Worm (Caenorhabditis elegans) whole organism, L1 larva: ENCODE data around the gene ptr-8.

Source experiments
- C34B4.2 ChIP-seq: sonication (generic microtip); optimal IDR thresholded peaks from 2 replicates; lab custom pipeline; 2017; ENCODE audit warnings: mild to moderate bottlenecking, missing genetic modification characterization, missing compliant biosample characterization
- F16B12.6 ChIP-seq: fragments of 150-350 bp; optimal IDR thresholded peaks from 2 replicates; lab custom pipeline; 2014; ENCODE audit warnings: missing biosample characterization, missing genetic modification characterization
- Y116A8C.19 ChIP-seq: sonication (generic microtip); optimal IDR thresholded peaks from 2 replicates; lab custom pipeline; 2016; ENCODE audit warnings: missing compliant biosample characterization, missing genetic modification characterization, borderline replicate concordance
- aha-1 ChIP-seq: fragments of 150-350 bp; optimal IDR thresholded peaks from 2 replicates; lab custom pipeline; 2014; ENCODE audit warnings: missing biosample characterization, missing genetic modification characterization
- aly-2 ChIP-seq: fragments of 150-350 bp; optimal IDR thresholded peaks from 2 replicates; lab custom pipeline; 2014; ENCODE audit warnings: missing biosample characterization, missing genetic modification characterization
- ama-1 ChIP-seq: fragments of 150-350 bp; optimal IDR thresholded peaks from 2 replicates; lab custom pipeline; 2014
- ceh-8 ChIP-seq: fragments of 200-800 bp; sonication (Bioruptor generic); optimal IDR thresholded peaks from 2 replicates; lab custom pipeline; 2018; ENCODE audit warnings: mild to moderate bottlenecking, missing genetic modification characterization, moderate library complexity, missing compliant biosample characterization
- ceh-82 ChIP-seq, 3 experiments: fragments of 150-350 bp in 1 of 3; sonication (generic microtip) in 2 of 3; optimal IDR thresholded peaks; 2 replicates each; lab custom pipeline; 2014 to 2017; ENCODE audit warnings: missing biosample characterization in 3 of 3, missing genetic modification characterization in 3 of 3
- ceh-90 ChIP-seq: sonication (generic microtip); optimal IDR thresholded peaks from 2 replicates; lab custom pipeline; 2016; ENCODE audit warnings: missing genetic modification characterization, missing compliant biosample characterization
- ces-1 ChIP-seq: fragments of 150-350 bp; optimal IDR thresholded peaks from 2 replicates; lab custom pipeline; 2014; ENCODE audit warnings: missing biosample characterization, missing genetic modification reagents, missing genetic modification characterization
- dpl-1 ChIP-seq, 3 experiments: fragments of 150-350 bp in 2 of 3; sonication (generic microtip) in 1 of 3; optimal IDR thresholded peaks; 2 replicates each; lab custom pipeline; 2014 to 2017; ENCODE audit warnings: missing biosample characterization in 3 of 3, missing genetic modification characterization in 3 of 3, missing genetic modification reagents in 3 of 3
- dsc-1 ChIP-seq: sonication (generic microtip); optimal IDR thresholded peaks from 2 replicates; lab custom pipeline; 2016; ENCODE audit warnings: mild to moderate bottlenecking, missing genetic modification characterization, missing compliant biosample characterization
- efl-1 ChIP-seq, 4 experiments: fragments of 150-350 bp; optimal IDR thresholded peaks in 3 of 4; peaks in 1 of 4; 1 replicate in 1 of 4; 2 replicates in 3 of 4; lab custom pipeline; 2014; ENCODE audit warnings: missing biosample characterization in 2 of 4, missing genetic modification characterization in 2 of 4, missing genetic modification reagents in 2 of 4
- egl-13 ChIP-seq: sonication (generic microtip); optimal IDR thresholded peaks from 2 replicates; lab custom pipeline; 2016; ENCODE audit warnings: missing genotype, missing genetic modification reagents, missing genetic modification characterization, missing compliant biosample characterization
- egl-27 ChIP-seq, 2 experiments: fragments of 150-350 bp in 1 of 2; sonication (generic microtip); optimal IDR thresholded peaks; 3 replicates each; lab custom pipeline; 2017 to 2018; ENCODE audit warnings: missing biosample characterization in 2 of 2, missing genetic modification characterization in 2 of 2, missing genetic modification reagents in 2 of 2
- elt-2 ChIP-seq: sonication (generic microtip); optimal IDR thresholded peaks from 2 replicates; lab custom pipeline; 2016; ENCODE audit warnings: missing genetic modification characterization, mild to moderate bottlenecking, inconsistent platforms, missing compliant biosample characterization, missing genetic modification reagents
- ets-5 ChIP-seq: fragments of 200-800 bp; sonication (Bioruptor generic); IDR thresholded peaks from 2 replicates; pipeline ENCODE4 v1.3.6; 2022; ENCODE audit warnings: missing genetic modification characterization, missing compliant biosample characterization
- fkh-10 ChIP-seq: sonication (generic microtip); optimal IDR thresholded peaks from 2 replicates; lab custom pipeline; 2017; ENCODE audit warnings: missing biosample characterization, missing genetic modification reagents, missing genetic modification characterization
- fkh-4 ChIP-seq: sonication (generic microtip); optimal IDR thresholded peaks from 2 replicates; lab custom pipeline; 2016; ENCODE audit warnings: missing compliant biosample characterization, missing genetic modification characterization, borderline replicate concordance
- fkh-8 ChIP-seq: sonication (generic microtip); optimal IDR thresholded peaks from 2 replicates; lab custom pipeline; 2016; ENCODE audit warnings: mild to moderate bottlenecking, missing genetic modification characterization, missing compliant biosample characterization
- grh-1 ChIP-seq: fragments of 200-800 bp; sonication (Bioruptor generic); IDR thresholded peaks from 2 replicates; pipeline ENCODE4 v1.3.6; 2022; ENCODE audit warnings: missing genetic modification reagents, missing genetic modification characterization, missing compliant biosample characterization
- hlh-4 ChIP-seq: sonication (generic microtip); optimal IDR thresholded peaks from 2 replicates; lab custom pipeline; 2016; ENCODE audit warnings: mild to moderate bottlenecking, missing genetic modification characterization, missing compliant biosample characterization
- isw-1 ChIP-seq: fragments of 200-800 bp; sonication (Bioruptor generic); IDR thresholded peaks from 2 replicates; pipeline ENCODE4 v1.3.6; 2022; ENCODE audit warnings: missing genetic modification characterization, missing compliant biosample characterization
- jun-1 ChIP-seq: fragments of 150-350 bp; optimal IDR thresholded peaks from 2 replicates; lab custom pipeline; 2014; ENCODE audit warnings: missing biosample characterization, missing genetic modification reagents, missing genetic modification characterization
- lin-13 ChIP-seq: fragments of 150-350 bp; optimal IDR thresholded peaks from 2 replicates; lab custom pipeline; 2014; ENCODE audit warnings: missing biosample characterization, missing genetic modification reagents, missing genetic modification characterization
- lin-14 ChIP-seq: fragments of 200-800 bp; sonication (Bioruptor generic); optimal IDR thresholded peaks from 2 replicates; lab custom pipeline; 2018; ENCODE audit warnings: mild to moderate bottlenecking, missing genetic modification characterization, moderate library complexity, missing compliant biosample characterization
- lin-15B ChIP-seq: fragments of 150-350 bp; sonication (generic microtip); optimal IDR thresholded peaks from 3 replicates; lab custom pipeline; 2014; ENCODE audit warnings: missing biosample characterization, missing genetic modification characterization
- lin-39 ChIP-seq: fragments of 150-350 bp; optimal IDR thresholded peaks from 2 replicates; lab custom pipeline; 2014; ENCODE audit warnings: missing biosample characterization, missing genetic modification reagents, missing genetic modification characterization
- mdl-1 ChIP-seq, 2 experiments: fragments of 150-350 bp; optimal IDR thresholded peaks; 2 replicates each; lab custom pipeline; 2014 to 2017; ENCODE audit warnings: missing biosample characterization in 2 of 2, missing genetic modification characterization in 2 of 2, inconsistent platforms in 1 of 2
- mep-1 ChIP-seq: fragments of 150-350 bp; optimal IDR thresholded peaks from 2 replicates; lab custom pipeline; 2014; ENCODE audit warnings: missing biosample characterization, missing genetic modification characterization
- nhr-11 ChIP-seq: fragments of 150-350 bp; optimal IDR thresholded peaks from 2 replicates; lab custom pipeline; 2014; ENCODE audit warnings: missing biosample characterization, missing genetic modification characterization
- nhr-19 ChIP-seq: fragments of 200-800 bp; sonication (Bioruptor generic); conservative IDR thresholded peaks from 2 replicates; pipeline ENCODE4 v1.3.6; 2022; ENCODE audit warnings: missing genetic modification characterization, missing compliant biosample characterization
- nhr-20 ChIP-seq: sonication (generic microtip); optimal IDR thresholded peaks from 2 replicates; lab custom pipeline; 2016; ENCODE audit warnings: mild to moderate bottlenecking, missing genetic modification characterization, missing compliant biosample characterization
- nhr-237 ChIP-seq: fragments of 150-350 bp; optimal IDR thresholded peaks from 2 replicates; lab custom pipeline; 2014; ENCODE audit warnings: missing biosample characterization, missing genetic modification characterization
- nhr-28 ChIP-seq: fragments of 150-350 bp; optimal IDR thresholded peaks from 2 replicates; lab custom pipeline; 2014; ENCODE audit warnings: missing biosample characterization, missing genetic modification characterization
- nhr-84 ChIP-seq: sonication (generic microtip); optimal IDR thresholded peaks from 2 replicates; lab custom pipeline; 2017; ENCODE audit warnings: missing biosample characterization, missing genetic modification characterization
- nhr-90 ChIP-seq: sonication (generic microtip); optimal IDR thresholded peaks from 2 replicates; lab custom pipeline; 2016; ENCODE audit warnings: mild to moderate bottlenecking, missing genetic modification characterization, missing compliant biosample characterization; ENCODE audit not compliant: poor library complexity
- pag-3 ChIP-seq: sonication (generic microtip); optimal IDR thresholded peaks from 2 replicates; lab custom pipeline; 2017; ENCODE audit warnings: missing genetic modification characterization, mild to moderate bottlenecking, missing compliant biosample characterization, antibody characterized with exemption, borderline replicate concordance; ENCODE audit not compliant: insufficient read depth
- pax-3 ChIP-seq: fragments of 200-800 bp; sonication (Bioruptor generic); optimal IDR thresholded peaks from 2 replicates; lab custom pipeline; 2018; ENCODE audit warnings: mild to moderate bottlenecking, missing genetic modification characterization, moderate library complexity, missing compliant biosample characterization
- snu-23 ChIP-seq: sonication (generic microtip); optimal IDR thresholded peaks from 2 replicates; lab custom pipeline; 2016; ENCODE audit warnings: missing genetic modification characterization, missing compliant biosample characterization
- sptf-1 ChIP-seq: fragments of 150-350 bp; optimal IDR thresholded peaks from 2 replicates; lab custom pipeline; 2014; ENCODE audit warnings: missing biosample characterization, missing genetic modification characterization
- tbx-2 ChIP-seq: sonication (generic microtip); optimal IDR thresholded peaks from 2 replicates; lab custom pipeline; 2016; ENCODE audit warnings: missing genetic modification characterization, missing compliant biosample characterization
- tlp-1 ChIP-seq: fragments of 150-350 bp; optimal IDR thresholded peaks from 2 replicates; lab custom pipeline; 2014; ENCODE audit warnings: missing biosample characterization, missing genetic modification characterization
- unc-130 ChIP-seq: fragments of 150-350 bp; optimal IDR thresholded peaks from 2 replicates; lab custom pipeline; 2017; ENCODE audit warnings: missing biosample characterization, missing genetic modification characterization, inconsistent platforms
- unc-30 ChIP-seq: sonication (generic microtip); optimal IDR thresholded peaks from 2 replicates; lab custom pipeline; 2017; ENCODE audit warnings: missing biosample characterization, missing genetic modification characterization
- unc-62 ChIP-seq: fragments of 150-350 bp; optimal IDR thresholded peaks from 2 replicates; lab custom pipeline; 2014; ENCODE audit warnings: missing biosample characterization, missing genetic modification reagents, missing genetic modification characterization
- unc-86 ChIP-seq: sonication (generic microtip); optimal IDR thresholded peaks from 2 replicates; lab custom pipeline; 2016; ENCODE audit warnings: missing genetic modification characterization, missing compliant biosample characterization
- xbp-1 ChIP-seq: sonication (generic microtip); optimal IDR thresholded peaks from 2 replicates; lab custom pipeline; 2016; ENCODE audit warnings: missing genetic modification characterization, missing compliant biosample characterization
- zag-1 ChIP-seq: fragments of 150-350 bp; optimal IDR thresholded peaks from 2 replicates; lab custom pipeline; 2014; ENCODE audit warnings: missing biosample characterization, missing genetic modification characterization
- zip-4 ChIP-seq: fragments of 200-800 bp; sonication (Bioruptor generic); optimal IDR thresholded peaks from 2 replicates; lab custom pipeline; 2018; ENCODE audit warnings: mild to moderate bottlenecking, missing genetic modification characterization, moderate library complexity, missing compliant biosample characterization
- ztf-11 ChIP-seq, 2 experiments: sonication (generic microtip); optimal IDR thresholded peaks; 2 replicates each; lab custom pipeline; 2016 to 2017; ENCODE audit warnings: missing genetic modification characterization in 2 of 2, missing biosample characterization in 1 of 2, missing compliant biosample characterization in 1 of 2

Gene ptr-8

DNA sequence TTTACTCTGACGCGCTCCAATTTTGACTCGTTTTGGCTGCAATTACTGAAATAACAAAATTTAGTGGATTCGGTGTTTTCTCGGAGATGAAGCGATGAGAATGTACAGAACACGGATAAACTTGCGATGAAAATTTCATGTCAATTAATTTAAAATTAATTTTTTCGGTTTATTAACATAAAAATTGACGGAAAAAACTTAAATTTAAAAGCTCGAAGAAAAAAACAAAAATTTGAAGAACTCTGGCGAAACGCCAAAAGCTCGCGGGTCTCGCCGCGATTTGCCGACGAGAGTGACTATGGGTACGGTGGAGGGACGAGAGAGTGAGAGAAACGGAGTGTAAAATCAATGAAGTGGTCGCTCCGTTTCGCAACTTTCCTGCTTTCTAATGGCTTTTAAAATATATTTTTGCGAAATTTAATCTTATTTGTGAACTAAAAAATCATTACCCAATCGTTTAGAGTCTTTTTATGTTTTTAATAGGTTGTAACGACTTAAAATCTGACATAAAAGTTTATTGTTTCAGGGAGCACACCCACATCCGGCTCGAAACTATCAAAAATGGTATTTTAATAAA, 20.3 kb upstream of the ptr-8 start, which contains the start of the genes gmps-1 and cap-2 (continued):
- TF ChIP-seq nhr-237 (peak; percentile 76), aly-2 (tag; lab: Kevin White, UChicago) (peak; percentile 93), F16B12.6 (tag; lab: Kevin White, UChicago) (peak; percentile 71), sptf-1 (tag; lab: Kevin White, UChicago) (no peak), Y116A8C.19 (tag; lab: Kevin White, UChicago) (no peak), elt-2 (tag; lab: Kevin White, UChicago) (peak; percentile 87), ets-5 (GFP tag; lab: Robert Waterston, UW) (no peak), dsc-1 (tag; lab: Kevin White, UChicago) (peak; percentile 98), lin-39 (tag; lab: Kevin White, UChicago) (peak; percentile 97), pax-3 (tag; lab: Kevin White, UChicago) (peak; percentile 94), ceh-90 (peak; percentile 76), zag-1 (peak; percentile 78), C34B4.2 (tag; lab: Kevin White, UChicago) (peak; percentile 88), efl-1 (optimal IDR thresholded peaks at IDR 0.05; lab: Kevin White, UChicago) (peak; percentile 95 to 97), efl-1 (GFP tag; optimal IDR thresholded peaks at IDR 0.05 in 1 of 2; lab: Kevin White, UChicago) (peak; percentile 83 to 99), zip-4 (GFP tag; lab: Kevin White, UChicago) (peak; percentile 96), nhr-28 (tag; lab: Kevin White, UChicago) (no peak), ceh-82 (tag; optimal IDR thresholded peaks at IDR 0.05; lab: Kevin White, UChicago) (peak; percentile 96 to 99 (median 98)), lin-13 (GFP tag; lab: Kevin White, UChicago) (peak; percentile 95), jun-1 (tag; lab: Kevin White, UChicago) (peak; percentile 95), snu-23 (GFP tag; lab: Kevin White, UChicago) (peak; percentile 98), pag-3 (tag; lab: Kevin White, UChicago) (no peak), aha-1 (tag; lab: Kevin White, UChicago) (peak; percentile 85), mdl-1 (tag; optimal IDR thresholded peaks at IDR 0.05; lab: Kevin White, UChicago) (peak in 1 of 2 experiments; percentile 86), mep-1 (peak; percentile 94), isw-1 (GFP tag; lab: Robert Waterston, UW) (peak; percentile 97), lin-14 (GFP tag; lab: Kevin White, UChicago) (peak; percentile 96), ama-1 (lab: Kevin White, UChicago) (peak; percentile 78), dpl-1 (GFP tag; optimal IDR thresholded peaks at IDR 0.05; lab: Kevin White, UChicago) (peak; percentile 83 to 89 (median 87)), egl-27 (tag; optimal IDR thresholded peaks at IDR 0.05; lab: Kevin White, UChicago) (peak; percentile 31 to 64), nhr-19 (GFP tag; lab: Robert Waterston, UW) (peak; percentile 97), unc-30 (tag; lab: Kevin White, UChicago) (peak; percentile 49), egl-13 (tag; lab: Kevin White, UChicago) (peak; percentile 96), tbx-2 (peak; percentile 97), fkh-4 (peak; percentile 85), grh-1 (GFP tag; lab: Robert Waterston, UW) (peak; percentile 95), fkh-10 (GFP tag; lab: Kevin White, UChicago) (peak; percentile 95), ceh-8 (peak; percentile 94), nhr-11 (peak; percentile 92), nhr-20 (tag; lab: Kevin White, UChicago) (peak; percentile 98), hlh-4 (tag; lab: Kevin White, UChicago) (no peak), xbp-1 (tag; lab: Kevin White, UChicago) (peak; percentile 96), tlp-1 (tag; lab: Kevin White, UChicago) (no peak), fkh-8 (tag; lab: Kevin White, UChicago) (peak; percentile 96), unc-86 (tag; lab: Kevin White, UChicago) (peak; percentile 98), unc-62 (GFP tag; lab: Kevin White, UChicago) (peak; percentile 78), lin-15B (tag; lab: Kevin White, UChicago) (peak; percentile 81), unc-130 (peak; percentile 89), nhr-84 (tag; lab: Kevin White, UChicago) (peak; percentile 28), ces-1 (GFP tag; lab: Kevin White, UChicago) (no peak), nhr-90 (tag; lab: Kevin White, UChicago) (peak; percentile 96), ztf-11 (tag; optimal IDR thresholded peaks at IDR 0.05; lab: Kevin White, UChicago) (peak; percentile 42 to 92)
